Fruit fly (Drosophila melanogaster) whole organism, adult: Measurements from ENCODE around the gene ihog.

Experiments used
- CG12768 ChIP-seq: fragments of 200-800 bp; sonication (Bioruptor generic); optimal IDR thresholded peaks from 2 replicates; lab custom pipeline; 2017; ENCODE audit warnings: missing biosample characterization, missing genetic modification characterization, mild to moderate bottlenecking, moderate library complexity, missing genetic modification reagents
- CG14711 ChIP-seq: fragments of 200-800 bp; sonication (Bioruptor generic); optimal IDR thresholded peaks from 2 replicates; lab custom pipeline; 2018; ENCODE audit warnings: missing biosample characterization, mild to moderate bottlenecking, missing genetic modification characterization, moderate library complexity
- CG1620 ChIP-seq: fragments of 200-800 bp; sonication (Bioruptor generic); optimal IDR thresholded peaks from 2 replicates; lab custom pipeline; 2016; ENCODE audit warnings: missing biosample characterization, missing genetic modification characterization
- CG33017 ChIP-seq: fragments of 200-800 bp; sonication (Bioruptor generic); optimal IDR thresholded peaks from 2 replicates; lab custom pipeline; 2018; ENCODE audit warnings: missing biosample characterization, mild to moderate bottlenecking, missing genetic modification characterization, moderate library complexity
- CG5204 ChIP-seq: fragments of 200-800 bp; sonication (Bioruptor generic); optimal IDR thresholded peaks from 2 replicates; lab custom pipeline; 2016; ENCODE audit warnings: missing biosample characterization, missing genetic modification characterization
- CG7045 ChIP-seq: fragments of 200-800 bp; sonication (Bioruptor generic); optimal IDR thresholded peaks from 2 replicates; lab custom pipeline; 2017; ENCODE audit warnings: missing biosample characterization, mild to moderate bottlenecking, missing genetic modification characterization
- CG7101 ChIP-seq: fragments of 200-800 bp; sonication (Bioruptor generic); optimal IDR thresholded peaks from 2 replicates; lab custom pipeline; 2018; ENCODE audit warnings: missing biosample characterization, mild to moderate bottlenecking, missing genetic modification characterization, moderate library complexity
- Hr96 ChIP-seq: fragments of 200-800 bp; sonication (Bioruptor generic); optimal IDR thresholded peaks from 2 replicates; lab custom pipeline; 2016; ENCODE audit warnings: missing biosample characterization, missing genetic modification characterization
- Mnt ChIP-seq: fragments of 200-800 bp; sonication (Bioruptor generic); optimal IDR thresholded peaks from 2 replicates; lab custom pipeline; 2016; ENCODE audit warnings: missing biosample characterization, mild to moderate bottlenecking, missing genetic modification characterization
- cnc ChIP-seq, 2 experiments: fragments of >200 bp; optimal IDR thresholded peaks; 2 replicates each; lab custom pipeline; 2017
- kay ChIP-seq: fragments of 200-800 bp; sonication (Bioruptor generic); peaks from one replicate; lab custom pipeline; 2016; ENCODE audit warnings: missing biosample characterization, missing genetic modification characterization, borderline replicate concordance
- ovo ChIP-seq: fragments of 200-800 bp; sonication (Bioruptor generic); optimal IDR thresholded peaks from 2 replicates; lab custom pipeline; 2016; ENCODE audit warnings: missing biosample characterization, missing genetic modification characterization
- tj ChIP-seq: fragments of 200-800 bp; sonication (Bioruptor generic); optimal IDR thresholded peaks from 3 replicates; lab custom pipeline; 2017; ENCODE audit warnings: missing biosample characterization, mild to moderate bottlenecking, missing genetic modification characterization, moderate library complexity
- toe ChIP-seq: fragments of 200-800 bp; sonication (Bioruptor generic); optimal IDR thresholded peaks from 2 replicates; lab custom pipeline; 2016; ENCODE audit warnings: missing biosample characterization, missing genetic modification characterization

DNA sequence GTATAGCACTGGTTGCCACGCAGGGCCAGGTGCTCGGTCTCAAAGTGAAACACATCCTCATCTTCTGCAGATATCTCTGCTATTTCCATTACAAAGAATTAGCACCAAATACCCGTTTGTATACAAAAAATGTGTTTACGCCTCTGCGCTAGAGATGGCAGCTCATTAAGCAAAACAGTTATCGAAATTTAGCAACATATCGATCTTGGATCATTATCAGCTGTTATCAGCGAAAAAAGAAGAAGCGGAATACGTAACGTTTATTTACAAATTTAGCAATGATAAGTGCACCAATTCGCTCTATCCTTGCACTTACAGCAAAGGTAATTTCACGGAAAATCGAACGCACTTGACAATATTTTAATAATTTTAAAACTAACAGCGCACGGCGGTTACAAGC lies 11.6 kb upstream of the ihog start, which contains the start of the genes Atac1 and Hmgcl:
- TF ChIP-seq tj (no peak), toe (GFP tag; lab: Kevin White, UChicago) (no peak), CG5204 (GFP tag; lab: Kevin White, UChicago) (no peak), Mnt (GFP tag; lab: Kevin White, UChicago) (no peak), ovo (GFP tag; lab: Kevin White, UChicago) (no peak), cnc (optimal IDR thresholded peaks at IDR 0.05; lab: Kevin White, UChicago) (no peak), CG1620 (GFP tag; lab: Kevin White, UChicago) (no peak), kay (GFP tag; lab: Kevin White, UChicago) (no peak), CG12768 (GFP tag; lab: Kevin White, UChicago) (no peak), CG7101 (tag; lab: Kevin White, UChicago) (no peak), CG14711 (tag; lab: Kevin White, UChicago) (no peak), CG33017 (tag; lab: Kevin White, UChicago) (no peak), Hr96 (GFP tag; lab: Kevin White, UChicago) (no peak), CG7045 (GFP tag; lab: Kevin White, UChicago) (no peak)
